Fruit fly (Drosophila melanogaster) whole organism, embryonic: ENCODE results near the gene mxt.

Experiments used
- CG12155 ChIP-seq: fragments of 200-800 bp; sonication (Bioruptor generic); optimal IDR thresholded peaks from 3 replicates; lab custom pipeline; 2016; ENCODE audit warnings: missing biosample characterization, missing genetic modification characterization
- CG14710 ChIP-seq: fragments of 200-800 bp; sonication (Bioruptor generic); optimal IDR thresholded peaks from 3 replicates; lab custom pipeline; 2019; ENCODE audit warnings: missing biosample characterization, mild to moderate bottlenecking, missing genetic modification characterization, moderate library complexity
- CG14965 ChIP-seq: fragments of 200-800 bp; sonication (Bioruptor generic); optimal IDR thresholded peaks from 2 replicates; lab custom pipeline; 2016; ENCODE audit warnings: missing biosample characterization, missing genetic modification characterization, borderline replicate concordance
- CG15479 ChIP-seq: fragments of 200-800 bp; sonication (Bioruptor generic); optimal IDR thresholded peaks from 3 replicates; lab custom pipeline; 2019; ENCODE audit warnings: missing biosample characterization, mild to moderate bottlenecking, missing genetic modification characterization, moderate library complexity
- CG16779 ChIP-seq: fragments of 200-800 bp; sonication (Bioruptor generic); IDR thresholded peaks from 2 replicates; pipeline ENCODE4 v1.3.6; 2022; ENCODE audit warnings: missing biosample characterization, missing genetic modification characterization
- CG17359 ChIP-seq: fragments of 200-800 bp; sonication (Bioruptor generic); optimal IDR thresholded peaks from 3 replicates; lab custom pipeline; 2018; ENCODE audit warnings: missing biosample characterization, mild to moderate bottlenecking, missing genetic modification characterization, moderate library complexity
- CG17612 ChIP-seq: fragments of 200-800 bp; sonication (Bioruptor generic); IDR thresholded peaks from 2 replicates; pipeline ENCODE4 v1.3.6; 2022; ENCODE audit warnings: missing biosample characterization, missing genetic modification characterization
- CG2199 ChIP-seq: fragments of 200-800 bp; sonication (Bioruptor generic); IDR thresholded peaks from 3 replicates; pipeline ENCODE4 v1.3.6; 2022; ENCODE audit warnings: missing biosample characterization, missing genetic modification characterization
- CG3163 ChIP-seq: fragments of 200-800 bp; sonication (Bioruptor generic); optimal IDR thresholded peaks from 3 replicates; lab custom pipeline; 2016; ENCODE audit warnings: missing biosample characterization, missing genetic modification characterization
- CG32772 ChIP-seq: fragments of 200-800 bp; sonication (Bioruptor generic); IDR thresholded peaks from 2 replicates; pipeline ENCODE4 v1.3.6; 2022; ENCODE audit warnings: missing biosample characterization, missing genetic modification characterization
- CG3726 ChIP-seq: fragments of 200-800 bp; sonication (Bioruptor generic); IDR thresholded peaks from 3 replicates; pipeline ENCODE4, ENCODE4 v1.3.6; 2022; ENCODE audit warnings: missing biosample characterization, missing genetic modification characterization
- CG3847 ChIP-seq: fragments of 200-800 bp; sonication (Bioruptor generic); IDR thresholded peaks from 2 replicates; pipeline ENCODE4 v1.3.6; 2022; ENCODE audit warnings: missing biosample characterization, missing genetic modification characterization
- CG5953 ChIP-seq: fragments of 200-800 bp; sonication (Bioruptor generic); IDR thresholded peaks from 2 replicates; pipeline ENCODE4 v1.3.6; 2022; ENCODE audit warnings: missing biosample characterization, missing genetic modification characterization
- CG7745 ChIP-seq: fragments of 200-800 bp; sonication (Bioruptor generic); optimal IDR thresholded peaks from 2 replicates; lab custom pipeline; 2018; ENCODE audit warnings: missing biosample characterization, mild to moderate bottlenecking, missing genetic modification characterization, moderate library complexity
- CG8281 ChIP-seq: fragments of 200-800 bp; sonication (Bioruptor generic); optimal IDR thresholded peaks from 2 replicates; lab custom pipeline; 2018; ENCODE audit warnings: missing biosample characterization, mild to moderate bottlenecking, missing genetic modification characterization, moderate library complexity
- CG9727 ChIP-seq: fragments of 200-800 bp; sonication (Bioruptor generic); optimal IDR thresholded peaks from 3 replicates; lab custom pipeline; 2017; ENCODE audit warnings: missing biosample characterization, mild to moderate bottlenecking, missing genetic modification characterization
- CoRest ChIP-seq: fragments of 200-800 bp; sonication (Bioruptor generic); optimal IDR thresholded peaks from 3 replicates; lab custom pipeline; 2018; ENCODE audit warnings: missing biosample characterization, mild to moderate bottlenecking, missing genetic modification characterization, moderate library complexity
- Deaf1 ChIP-seq: fragments of 200-800 bp; optimal IDR thresholded peaks from 3 replicates; lab custom pipeline; 2019; ENCODE audit warnings: missing biosample characterization, mild to moderate bottlenecking, missing genetic modification characterization, moderate library complexity
- Hmr ChIP-seq: fragments of 200-800 bp; sonication (Bioruptor generic); optimal IDR thresholded peaks from 3 replicates; lab custom pipeline; 2017; ENCODE audit warnings: mild to moderate bottlenecking, missing biosample characterization, missing genetic modification reagents, missing genetic modification characterization
- Hr78 ChIP-seq, 2 experiments: fragments of 200-800 bp in 1 of 2; fragments of >200 bp in 1 of 2; sonication (Bioruptor generic) in 1 of 2; optimal IDR thresholded peaks; 2 replicates each; lab custom pipeline; 2017 to 2019; ENCODE audit warnings: missing biosample characterization in 2 of 2, missing genetic modification characterization in 2 of 2, mild to moderate bottlenecking in 1 of 2, moderate library complexity in 1 of 2
- Opbp ChIP-seq: fragments of 200-800 bp; sonication (Bioruptor generic); IDR thresholded peaks from 3 replicates; pipeline ENCODE4 v1.3.6; 2022; ENCODE audit warnings: missing biosample characterization, missing genetic modification characterization; ENCODE audit not compliant: partially characterized antibody
- Sox102F ChIP-seq: fragments of 200-800 bp; sonication (Bioruptor generic); optimal IDR thresholded peaks from 2 replicates; lab custom pipeline; 2018; ENCODE audit warnings: missing biosample characterization, mild to moderate bottlenecking, missing genetic modification characterization, moderate library complexity
- Stat92E ChIP-seq, 3 experiments: fragments of >200 bp in 2 of 3; fragments of 200-800 bp in 1 of 3; sonication (Bioruptor generic) in 1 of 3; optimal IDR thresholded peaks; 2 replicates each; lab custom pipeline; 2017 to 2019; ENCODE audit warnings: missing biosample characterization in 3 of 3, missing genetic modification characterization in 3 of 3, mild to moderate bottlenecking in 1 of 3, moderate library complexity in 1 of 3
- Tbp ChIP-seq: fragments of >200 bp; optimal IDR thresholded peaks from 2 replicates; lab custom pipeline; 2018; ENCODE audit warnings: missing biosample characterization, missing genetic modification characterization
- Xrp1 ChIP-seq: fragments of 200-800 bp; sonication (Bioruptor generic); IDR thresholded peaks from 2 replicates; pipeline ENCODE4 v1.3.6; 2022; ENCODE audit warnings: missing biosample characterization, missing genetic modification characterization
- abd-A ChIP-seq: fragments of 200-800 bp; sonication (Bioruptor generic); optimal IDR thresholded peaks from 3 replicates; lab custom pipeline; 2019; ENCODE audit warnings: missing biosample characterization, mild to moderate bottlenecking, missing genetic modification characterization, moderate library complexity
- ac ChIP-seq: fragments of 200-800 bp; sonication (Bioruptor generic); optimal IDR thresholded peaks from 3 replicates; lab custom pipeline; 2017; ENCODE audit warnings: missing biosample characterization, mild to moderate bottlenecking, missing genetic modification characterization
- bbx ChIP-seq: fragments of 200-800 bp; sonication (Bioruptor generic); IDR thresholded peaks from 2 replicates; pipeline ENCODE4 v1.3.6; 2022; ENCODE audit warnings: missing biosample characterization, missing genetic modification characterization; ENCODE audit not compliant: partially characterized antibody
- ci ChIP-seq: fragments of 200-800 bp; sonication (Bioruptor generic); IDR thresholded peaks from 3 replicates; pipeline ENCODE4 v1.3.6; 2022; ENCODE audit warnings: missing biosample characterization, missing genetic modification characterization
- corto ChIP-seq: fragments of 200-800 bp; sonication (Bioruptor generic); optimal IDR thresholded peaks from 2 replicates; lab custom pipeline; 2016; ENCODE audit warnings: missing biosample characterization, mild to moderate bottlenecking, missing genetic modification characterization, moderate library complexity
- da ChIP-seq: fragments of 200-800 bp; sonication (Bioruptor generic); optimal IDR thresholded peaks from 2 replicates; lab custom pipeline; 2016; ENCODE audit warnings: missing biosample characterization, missing genetic modification characterization
- disco-r ChIP-seq: fragments of 200-800 bp; sonication (Bioruptor generic); optimal IDR thresholded peaks from 2 replicates; lab custom pipeline; 2016; ENCODE audit warnings: missing biosample characterization, missing genetic modification characterization
- emc ChIP-seq: fragments of 200-800 bp; sonication (Bioruptor generic); optimal IDR thresholded peaks from 2 replicates; lab custom pipeline; 2016; ENCODE audit warnings: missing biosample characterization, missing genetic modification characterization
- eve ChIP-seq, 2 experiments: fragments of >200 bp; optimal IDR thresholded peaks; 2 replicates each; lab custom pipeline; 2017; ENCODE audit warnings: missing biosample characterization in 2 of 2, missing genetic modification characterization in 2 of 2
- fd102C ChIP-seq: fragments of 200-800 bp; sonication (Bioruptor generic); optimal IDR thresholded peaks from 2 replicates; lab custom pipeline; 2018; ENCODE audit warnings: missing biosample characterization, mild to moderate bottlenecking, missing genetic modification characterization, moderate library complexity
- lov ChIP-seq, 2 experiments: fragments of 200-800 bp in 1 of 2; fragments of >200 bp in 1 of 2; sonication (Bioruptor generic) in 1 of 2; IDR thresholded peaks in 1 of 2; optimal IDR thresholded peaks in 1 of 2; 2 replicates in 1 of 2; 3 replicates in 1 of 2; pipeline versions ENCODE4 v1.3.6 to Lab custom; 2017 to 2022; ENCODE audit warnings: missing biosample characterization in 1 of 2, missing genetic modification characterization in 1 of 2
- mld ChIP-seq: fragments of 200-800 bp; sonication (Bioruptor generic); IDR thresholded peaks from 3 replicates; pipeline ENCODE4 v1.3.6; 2022; ENCODE audit warnings: missing biosample characterization, missing genetic modification characterization; ENCODE audit not compliant: partially characterized antibody
- nerfin-1 ChIP-seq: fragments of 200-800 bp; sonication (Bioruptor generic); optimal IDR thresholded peaks from 3 replicates; lab custom pipeline; 2019; ENCODE audit warnings: missing biosample characterization, mild to moderate bottlenecking, missing genetic modification characterization, moderate library complexity
- nerfin-2 ChIP-seq: fragments of 200-800 bp; sonication (Bioruptor generic); IDR thresholded peaks from 2 replicates; pipeline ENCODE4 v1.3.6; 2022; ENCODE audit warnings: missing biosample characterization, missing genetic modification characterization; ENCODE audit not compliant: partially characterized antibody
- org-1 ChIP-seq: fragments of 200-800 bp; sonication (Bioruptor generic); optimal IDR thresholded peaks from 2 replicates; lab custom pipeline; 2017; ENCODE audit warnings: missing biosample characterization, missing genetic modification characterization
- pb ChIP-seq: fragments of 200-800 bp; sonication (Bioruptor generic); optimal IDR thresholded peaks from 3 replicates; lab custom pipeline; 2016; ENCODE audit warnings: missing biosample characterization, missing genetic modification characterization
- sim ChIP-seq: fragments of 200-800 bp; sonication (Bioruptor generic); IDR thresholded peaks from 2 replicates; pipeline ENCODE4 v1.3.6; 2022; ENCODE audit warnings: missing biosample characterization, missing genetic modification characterization
- so ChIP-seq: fragments of 200-800 bp; sonication (Bioruptor generic); IDR thresholded peaks from 3 replicates; pipeline ENCODE4 v1.3.6; 2022; ENCODE audit warnings: missing biosample characterization, missing genetic modification characterization
- stwl ChIP-seq: fragments of 200-800 bp; sonication (Bioruptor generic); optimal IDR thresholded peaks from 3 replicates; lab custom pipeline; 2018; ENCODE audit warnings: missing biosample characterization, mild to moderate bottlenecking, missing genetic modification characterization, moderate library complexity
- tna ChIP-seq: fragments of 200-800 bp; sonication (Bioruptor generic); IDR thresholded peaks from 2 replicates; pipeline ENCODE4 v1.3.6; 2022; ENCODE audit warnings: missing biosample characterization, missing genetic modification characterization; ENCODE audit not compliant: partially characterized antibody
- tup ChIP-seq: fragments of 200-800 bp; sonication (Bioruptor generic); optimal IDR thresholded peaks from 2 replicates; lab custom pipeline; 2016; ENCODE audit warnings: missing biosample characterization, mild to moderate bottlenecking, missing genetic modification characterization, moderate library complexity
- vvl ChIP-seq: fragments of 200-800 bp; sonication (Bioruptor generic); IDR thresholded peaks from 2 replicates; pipeline ENCODE4 v1.3.6; 2022; ENCODE audit warnings: missing biosample characterization, missing genetic modification characterization
- zfh1 ChIP-seq: fragments of 200-800 bp; sonication (Bioruptor generic); IDR thresholded peaks from 3 replicates; pipeline ENCODE4 v1.3.6; 2022; ENCODE audit warnings: missing biosample characterization, missing genetic modification characterization

Gene mxt

dm6 chr2L:4891914-4892469, 44.9 kb upstream of the mxt start, which contains the start of gene CG3036 (continued):
- TF ChIP-seq Xrp1 = peak; percentile 44; the same call in 1 of the 2 replicates
- no peak for TF ChIP-seq CG5953 (GFP tag; lab: Robert Waterston, UW)
- TF ChIP-seq CG9727 (GFP tag; lab: Kevin White, UChicago) = peak; percentile 48
- TF ChIP-seq bbx (GFP tag; lab: Robert Waterston, UW) = peak; percentile 69
- peak; percentile 69 for TF ChIP-seq tna
- TF ChIP-seq org-1 (GFP tag; lab: Kevin White, UChicago) = peak; percentile 12
- no peak for TF ChIP-seq eve (GFP tag; optimal IDR thresholded peaks at IDR 0.05; lab: Kevin White, UChicago)
- TF ChIP-seq CG8281 (tag; lab: Kevin White, UChicago) = peak; percentile 100
- TF ChIP-seq corto = no peak
- TF ChIP-seq CG12155 = peak; percentile 76
- peak; percentile 37 for TF ChIP-seq nerfin-1 (tag; lab: Kevin White, UChicago)
- no peak for TF ChIP-seq CG17359
- TF ChIP-seq ac = peak; percentile 49
- peak; percentile 92 for TF ChIP-seq CG2199 (GFP tag; lab: Robert Waterston, UW)
- TF ChIP-seq CG32772 (GFP tag; lab: Robert Waterston, UW) = no peak
- no peak for TF ChIP-seq CG3726 (GFP tag; lab: Robert Waterston, UW)
- TF ChIP-seq da (GFP tag; lab: Kevin White, UChicago) = peak; percentile 14
- TF ChIP-seq disco-r (GFP tag; lab: Kevin White, UChicago) = no peak
- TF ChIP-seq vvl (GFP tag; lab: Robert Waterston, UW) = peak; percentile 72
- peak; percentile 36 for TF ChIP-seq stwl (tag; lab: Kevin White, UChicago)
- TF ChIP-seq abd-A = peak; percentile 56
- TF ChIP-seq CG14965 (GFP tag; lab: Kevin White, UChicago) = no peak
- peak; percentile 60; the same call in 2 of the 3 replicates for TF ChIP-seq mld (GFP tag; lab: Robert Waterston, UW)
- peak; percentile 54; the same call in 1 of the 3 replicates for TF ChIP-seq so (GFP tag; lab: Robert Waterston, UW)
- TF ChIP-seq Tbp (GFP tag; lab: Kevin White, UChicago) = peak; percentile 48
- TF ChIP-seq CG17612 (GFP tag; lab: Robert Waterston, UW) = peak; percentile 6; the same call in 1 of the 2 replicates
- no peak for TF ChIP-seq CoRest
- TF ChIP-seq zfh1 (GFP tag; lab: Robert Waterston, UW) = peak; percentile 50; the same call in 1 of the 3 replicates
- no peak for TF ChIP-seq emc (GFP tag; lab: Kevin White, UChicago)
- peak; percentile 14 for TF ChIP-seq CG7745 (tag; lab: Kevin White, UChicago)
- no peak for TF ChIP-seq CG3847 (GFP tag; lab: Robert Waterston, UW)
- peak in 1 of 3 experiments; percentile 81 for TF ChIP-seq Stat92E (GFP tag; optimal IDR thresholded peaks at IDR 0.05; lab: Kevin White, UChicago)
- peak in 1 of 2 experiments; percentile 32 for TF ChIP-seq Hr78 (GFP tag; optimal IDR thresholded peaks at IDR 0.05; lab: Kevin White, UChicago)
- peak; percentile 77 for TF ChIP-seq Opbp (GFP tag; lab: Robert Waterston, UW)
- TF ChIP-seq ci = peak; percentile 86
- TF ChIP-seq tup (GFP tag; lab: Kevin White, UChicago) = no peak
- peak; percentile 78 for TF ChIP-seq Deaf1
- TF ChIP-seq CG16779 (GFP tag; lab: Robert Waterston, UW) = peak; percentile 67; the same call in 1 of the 2 replicates
- TF ChIP-seq lov (optimal IDR thresholded peaks at IDR 0.05; lab: Kevin White, UChicago) = no peak
- peak; percentile 51; the same call in 1 of the 3 replicates for TF ChIP-seq lov (GFP tag; IDR thresholded peaks at IDR 0.05; lab: Robert Waterston, UW)
- peak; percentile 50 for TF ChIP-seq pb
- TF ChIP-seq nerfin-2 (GFP tag; lab: Robert Waterston, UW) = peak; percentile 21; the same call in 1 of the 2 replicates
- TF ChIP-seq fd102C (GFP tag; lab: Kevin White, UChicago) = peak; percentile 55
- TF ChIP-seq CG15479 (GFP tag; lab: Kevin White, UChicago) = peak; percentile 70
- peak; percentile 9 for TF ChIP-seq CG14710 (tag; lab: Kevin White, UChicago)
- peak; percentile 35 for TF ChIP-seq Hmr (GFP tag; lab: Kevin White, UChicago)
- TF ChIP-seq sim (GFP tag; lab: Robert Waterston, UW) = peak; percentile 49
- peak; percentile 55 for TF ChIP-seq CG3163
- TF ChIP-seq Sox102F (GFP tag; lab: Kevin White, UChicago) = no peak
